Fruit fly (Drosophila melanogaster): ENCODE measurements around the gene CG15429.

DNA sequence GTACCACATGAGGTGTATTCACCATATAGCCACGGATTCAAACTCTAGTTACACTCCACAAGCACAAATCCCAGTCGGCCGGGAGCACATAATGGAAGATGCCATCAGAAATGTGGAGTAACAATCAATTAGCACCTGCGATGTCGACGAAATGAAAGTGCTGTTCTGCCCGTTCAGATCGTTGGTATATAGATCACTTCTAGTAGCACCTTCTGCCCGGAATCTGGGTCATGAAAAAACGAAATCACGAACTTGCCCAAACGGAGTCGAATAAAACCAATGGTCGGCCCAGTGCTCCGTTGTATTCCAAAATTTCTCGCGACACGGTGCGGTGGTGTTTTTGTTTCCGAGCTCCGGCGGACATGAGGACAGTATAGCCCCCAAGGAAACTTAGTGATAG, 47.9 kb downstream of the CG15429 start, which contains the start of gene CG33003:
- TF ChIP-seq CG8478 (optimal IDR thresholded peaks at IDR 0.05) (no peak), EcR (GFP tag; optimal IDR thresholded peaks at IDR 0.05) (no peak), pan (optimal IDR thresholded peaks at IDR 0.05) (no peak), usp (GFP tag; optimal IDR thresholded peaks at IDR 0.05) (no peak), psq (optimal IDR thresholded peaks at IDR 0.05) (no peak)
